Worm (Caenorhabditis elegans): Measurements from ENCODE around the gene F26A1.4.

Gene F26A1.4

ce11 chrIII:4844327-4844726, 27.0 kb downstream of the F26A1.4 start, which contains the start of the genes clec-157 and fkh-5:
Gene clec-157 (minus strand): TSS chrIII:4844427.
Gene fkh-5 (plus strand): TSS chrIII:4844662.
- no peak for TF ChIP-seq cnd-1 (tag; optimal IDR thresholded peaks at IDR 0.05)

ce11 chrIII:4849739-4850138, 32.4 kb downstream of the F26A1.4 start, which contains the start of gene nonu-1:
Gene nonu-1 (minus strand): TSS chrIII:4849907.
- no peak for TF ChIP-seq M03D4.4 (tag; optimal IDR thresholded peaks at IDR 0.05)
- TF ChIP-seq unc-62 (GFP tag; optimal IDR thresholded peaks at IDR 0.05) = no peak
- TF ChIP-seq zip-8 (tag; optimal IDR thresholded peaks at IDR 0.05) = no peak
- TF ChIP-seq ceh-83 (GFP tag; optimal IDR thresholded peaks at IDR 0.05) = no peak
- no peak for TF ChIP-seq blmp-1 (tag; optimal IDR thresholded peaks at IDR 0.05)
- TF ChIP-seq lin-13 (tag; optimal IDR thresholded peaks at IDR 0.05) = no peak
- no peak for TF ChIP-seq ceh-43 (GFP tag; optimal IDR thresholded peaks at IDR 0.05)

- no peak for TF ChIP-seq sptf-1 (tag; optimal IDR thresholded peaks at IDR 0.05)
- peak; percentile 41 for TF ChIP-seq pha-4 (tag; optimal IDR thresholded peaks at IDR 0.05)
- no peak for TF ChIP-seq mls-2 (tag; optimal IDR thresholded peaks at IDR 0.05)
- TF ChIP-seq lin-13 (tag; optimal IDR thresholded peaks at IDR 0.05) = no peak
- TF ChIP-seq ceh-39 (tag; optimal IDR thresholded peaks at IDR 0.05) = no peak
- TF ChIP-seq nhr-237 (tag; optimal IDR thresholded peaks at IDR 0.05) = peak; percentile 19
- no peak for TF ChIP-seq drap-1 (GFP tag; optimal IDR thresholded peaks at IDR 0.05)
- TF ChIP-seq lsy-2 (tag; optimal IDR thresholded peaks at IDR 0.05) = peak; percentile 52
- TF ChIP-seq ceh-83 (GFP tag; optimal IDR thresholded peaks at IDR 0.05) = no peak
- TF ChIP-seq snpc-4 (tag; optimal IDR thresholded peaks at IDR 0.05) = no peak
- no peak for TF ChIP-seq elt-1 (tag; optimal IDR thresholded peaks at IDR 0.05; ENCODE audit: borderline replicate concordance, insufficient read depth)
- TF ChIP-seq nhr-76 (tag; optimal IDR thresholded peaks at IDR 0.05) = no peak
- peak; percentile 23 for TF ChIP-seq mep-1 (tag; optimal IDR thresholded peaks at IDR 0.05)
- no peak for TF ChIP-seq ztf-11 (tag; optimal IDR thresholded peaks at IDR 0.05)
- TF ChIP-seq bed-3 (GFP tag; optimal IDR thresholded peaks at IDR 0.05) = no peak
- peak; percentile 5 for TF ChIP-seq ces-1 (GFP tag; optimal IDR thresholded peaks at IDR 0.05)
- no peak for TF ChIP-seq sem-2 (GFP tag; optimal IDR thresholded peaks at IDR 0.05)
- no peak for TF ChIP-seq mab-5 (tag; optimal IDR thresholded peaks at IDR 0.05)
- no peak for TF ChIP-seq hlh-1 (tag; optimal IDR thresholded peaks at IDR 0.05)
These were observed 32.8 kb downstream of the F26A1.4 start, which contains the start of gene F26A1.1 for ce11 chrIII:4850139-4850538. Gene F26A1.1 (plus strand): TSS chrIII:4850507.

ce11 chrIII:4852025-4852424, 34.7 kb downstream of the F26A1.4 start, which contains the start of gene ced-4:
Gene ced-4 (plus strand): TSS chrIII:4852325.
- TF ChIP-seq M03D4.4 (tag; optimal IDR thresholded peaks at IDR 0.05) = no peak
- no peak for TF ChIP-seq mep-1 (tag; optimal IDR thresholded peaks at IDR 0.05)
- no peak for TF ChIP-seq nhr-12 (tag; optimal IDR thresholded peaks at IDR 0.05)
- no peak for TF ChIP-seq sptf-1 (tag; optimal IDR thresholded peaks at IDR 0.05)
- no peak for TF ChIP-seq ceh-43 (GFP tag; optimal IDR thresholded peaks at IDR 0.05)
- no peak for TF ChIP-seq unc-120 (tag; optimal IDR thresholded peaks at IDR 0.05; ENCODE audit: poor library complexity, severe bottlenecking)
- TF ChIP-seq mab-5 (tag; optimal IDR thresholded peaks at IDR 0.05) = no peak
- no peak for TF ChIP-seq lin-32 (GFP tag; optimal IDR thresholded peaks at IDR 0.05)
- TF ChIP-seq tbx-8 (GFP tag; optimal IDR thresholded peaks at IDR 0.05) = no peak
- TF ChIP-seq lsy-2 (tag; optimal IDR thresholded peaks at IDR 0.05) = no peak
- TF ChIP-seq cnd-1 (tag; optimal IDR thresholded peaks at IDR 0.05) = no peak
- no peak for TF ChIP-seq blmp-1 (tag; optimal IDR thresholded peaks at IDR 0.05)
- TF ChIP-seq snpc-4 (tag; optimal IDR thresholded peaks at IDR 0.05) = no peak

- TF ChIP-seq nhr-12 (tag; optimal IDR thresholded peaks at IDR 0.05) (no peak), mab-5 (tag; optimal IDR thresholded peaks at IDR 0.05) (no peak), flh-1 (GFP tag; optimal IDR thresholded peaks at IDR 0.05) (no peak), mls-2 (tag; optimal IDR thresholded peaks at IDR 0.05) (no peak), ztf-11 (tag; optimal IDR thresholded peaks at IDR 0.05) (no peak), sptf-1 (tag; optimal IDR thresholded peaks at IDR 0.05) (no peak), ham-2 (GFP tag; optimal IDR thresholded peaks at IDR 0.05) (no peak), tbx-8 (GFP tag; optimal IDR thresholded peaks at IDR 0.05) (no peak), cnd-1 (tag; optimal IDR thresholded peaks at IDR 0.05) (no peak), drap-1 (GFP tag; optimal IDR thresholded peaks at IDR 0.05) (no peak), elt-1 (tag; optimal IDR thresholded peaks at IDR 0.05; ENCODE audit: borderline replicate concordance, insufficient read depth) (no peak), nhr-237 (tag; optimal IDR thresholded peaks at IDR 0.05) (no peak), bed-3 (GFP tag; optimal IDR thresholded peaks at IDR 0.05) (no peak), zip-8 (tag; optimal IDR thresholded peaks at IDR 0.05) (no peak), mep-1 (tag; optimal IDR thresholded peaks at IDR 0.05) (no peak), elt-3 (tag; optimal IDR thresholded peaks at IDR 0.05) (no peak), lsy-2 (tag; optimal IDR thresholded peaks at IDR 0.05) (no peak), ceh-39 (tag; optimal IDR thresholded peaks at IDR 0.05) (no peak), unc-62 (GFP tag; optimal IDR thresholded peaks at IDR 0.05) (no peak), M03D4.4 (tag; optimal IDR thresholded peaks at IDR 0.05) (no peak)
These were observed 37.6 kb downstream of the F26A1.4 start, which contains the start of gene C35D10.8 for ce11 chrIII:4854918-4855317. Gene C35D10.8 (plus strand): TSS chrIII:4855218.
